Fruit fly (Drosophila melanogaster) whole organism, embryonic: ENCODE results near the gene mnd.

Source experiments
- CG10366 ChIP-seq: fragments of 200-800 bp; sonication (Bioruptor generic); IDR thresholded peaks from 2 replicates; pipeline ENCODE4 v1.3.6; 2022; ENCODE audit warnings: missing biosample characterization, missing genetic modification characterization
- CG11398 ChIP-seq: fragments of 200-800 bp; sonication (Bioruptor generic); optimal IDR thresholded peaks from 2 replicates; lab custom pipeline; 2016; ENCODE audit warnings: missing biosample characterization, missing genetic modification characterization
- CG11696 ChIP-seq: fragments of 200-800 bp; sonication (Bioruptor generic); IDR thresholded peaks from 2 replicates; pipeline ENCODE4 v1.3.6; 2022; ENCODE audit warnings: missing biosample characterization, missing genetic modification characterization
- CG11723 ChIP-seq: fragments of 200-800 bp; sonication (Bioruptor generic); optimal IDR thresholded peaks from 2 replicates; lab custom pipeline; 2017; ENCODE audit warnings: missing biosample characterization, mild to moderate bottlenecking, missing genetic modification characterization
- CG14860 ChIP-seq: fragments of 200-800 bp; sonication (Bioruptor generic); IDR thresholded peaks from 3 replicates; pipeline ENCODE4 v1.3.6; 2022; ENCODE audit warnings: missing biosample characterization, missing genetic modification characterization; ENCODE audit not compliant: partially characterized antibody
- CG15269 ChIP-seq: fragments of 200-800 bp; sonication (Bioruptor generic); optimal IDR thresholded peaks from 2 replicates; lab custom pipeline; 2018; ENCODE audit warnings: missing biosample characterization, mild to moderate bottlenecking, missing genetic modification characterization, moderate library complexity
- CG2202 ChIP-seq: fragments of 200-800 bp; sonication (Bioruptor generic); optimal IDR thresholded peaks from 2 replicates; lab custom pipeline; 2018; ENCODE audit warnings: missing biosample characterization, mild to moderate bottlenecking, missing genetic modification characterization
- CG33213 ChIP-seq: fragments of 200-800 bp; sonication (Bioruptor generic); optimal IDR thresholded peaks from 3 replicates; lab custom pipeline; 2016; ENCODE audit warnings: missing biosample characterization, missing genetic modification characterization
- CG3838 ChIP-seq: fragments of 200-800 bp; sonication (Bioruptor generic); optimal IDR thresholded peaks from 3 replicates; lab custom pipeline; 2016; ENCODE audit warnings: missing biosample characterization, missing genetic modification characterization
- CG4404 ChIP-seq: fragments of 200-800 bp; sonication (Bioruptor generic); IDR thresholded peaks from 2 replicates; pipeline ENCODE4 v1.3.6; 2022; ENCODE audit warnings: missing biosample characterization, missing genetic modification characterization
- CG4424 ChIP-seq: fragments of 200-800 bp; sonication (Bioruptor generic); optimal IDR thresholded peaks from 3 replicates; lab custom pipeline; 2016; ENCODE audit warnings: missing biosample characterization, missing genetic modification characterization
- CG6254 ChIP-seq: fragments of 200-800 bp; sonication (Bioruptor generic); optimal IDR thresholded peaks from 3 replicates; lab custom pipeline; 2017; ENCODE audit warnings: mild to moderate bottlenecking, missing biosample characterization, missing genetic modification reagents, missing genetic modification characterization
- CG8290 ChIP-seq, 3 experiments: fragments of 200-800 bp; sonication (Bioruptor generic); optimal IDR thresholded peaks; 2 replicates each; lab custom pipeline; 2016 to 2019; ENCODE audit warnings: missing biosample characterization in 3 of 3, missing genetic modification characterization in 3 of 3, mild to moderate bottlenecking in 2 of 3, moderate library complexity in 1 of 3
- CG9797 ChIP-seq: fragments of 200-800 bp; sonication (Bioruptor generic); optimal IDR thresholded peaks from 3 replicates; lab custom pipeline; 2018; ENCODE audit warnings: missing biosample characterization, mild to moderate bottlenecking, missing genetic modification characterization
- CoRest ChIP-seq: fragments of 200-800 bp; sonication (Bioruptor generic); optimal IDR thresholded peaks from 3 replicates; lab custom pipeline; 2018; ENCODE audit warnings: missing biosample characterization, mild to moderate bottlenecking, missing genetic modification characterization, moderate library complexity
- CrebB ChIP-seq: fragments of 200-800 bp; sonication (Bioruptor generic); optimal IDR thresholded peaks from 3 replicates; lab custom pipeline; 2018; ENCODE audit warnings: missing biosample characterization, mild to moderate bottlenecking, missing genetic modification characterization
- Dll ChIP-seq: fragments of 200-800 bp; sonication (Bioruptor generic); IDR thresholded peaks from 4 replicates; pipeline ENCODE4 v1.3.6; 2022; ENCODE audit warnings: missing biosample characterization, missing genetic modification characterization; ENCODE audit not compliant: partially characterized antibody
- Dp ChIP-seq: fragments of 200-800 bp; sonication (Bioruptor generic); optimal IDR thresholded peaks from 2 replicates; lab custom pipeline; 2018; ENCODE audit warnings: missing biosample characterization, mild to moderate bottlenecking, missing genetic modification characterization, moderate library complexity
- HmgZ ChIP-seq: fragments of 200-800 bp; sonication (Bioruptor generic); optimal IDR thresholded peaks from 2 replicates; lab custom pipeline; 2018; ENCODE audit warnings: missing biosample characterization, mild to moderate bottlenecking, missing genetic modification characterization
- Hr39 ChIP-seq: fragments of >200 bp; optimal IDR thresholded peaks from 2 replicates; lab custom pipeline; 2017
- Max ChIP-seq: fragments of 200-800 bp; sonication (Bioruptor generic); optimal IDR thresholded peaks from 2 replicates; lab custom pipeline; 2016; ENCODE audit warnings: missing biosample characterization, mild to moderate bottlenecking, missing genetic modification characterization
- Nf-YC ChIP-seq: fragments of 200-800 bp; optimal IDR thresholded peaks from 3 replicates; lab custom pipeline; 2019; ENCODE audit warnings: missing biosample characterization, mild to moderate bottlenecking, missing genetic modification characterization, moderate library complexity
- NfI ChIP-seq: fragments of 200-800 bp; sonication (Bioruptor generic); optimal IDR thresholded peaks from 3 replicates; lab custom pipeline; 2018; ENCODE audit warnings: missing biosample characterization, mild to moderate bottlenecking, missing genetic modification characterization, moderate library complexity
- Optix ChIP-seq: fragments of 200-800 bp; sonication (Bioruptor generic); IDR thresholded peaks from 3 replicates; pipeline ENCODE4 v1.3.6; 2022; ENCODE audit warnings: missing biosample characterization, missing genetic modification characterization
- Ptx1 ChIP-seq: fragments of 200-800 bp; sonication (Bioruptor generic); IDR thresholded peaks from 2 replicates; pipeline ENCODE4 v1.3.6; 2022; ENCODE audit warnings: missing biosample characterization, missing genetic modification characterization
- Six4 ChIP-seq: fragments of 200-800 bp; sonication (Bioruptor generic); optimal IDR thresholded peaks from 2 replicates; lab custom pipeline; 2016; ENCODE audit warnings: missing biosample characterization, missing genetic modification characterization
- TFAM ChIP-seq: fragments of 200-800 bp; sonication (Bioruptor generic); optimal IDR thresholded peaks from 2 replicates; lab custom pipeline; 2017; ENCODE audit warnings: missing biosample characterization, missing genetic modification characterization, inconsistent platforms
- YL-1 ChIP-seq: fragments of 200-800 bp; sonication (Bioruptor generic); optimal IDR thresholded peaks from 3 replicates; lab custom pipeline; 2017; ENCODE audit warnings: missing biosample characterization, mild to moderate bottlenecking, missing genetic modification characterization
- abd-A ChIP-seq: fragments of 200-800 bp; sonication (Bioruptor generic); optimal IDR thresholded peaks from 3 replicates; lab custom pipeline; 2019; ENCODE audit warnings: missing biosample characterization, mild to moderate bottlenecking, missing genetic modification characterization, moderate library complexity
- ase ChIP-seq: fragments of 200-800 bp; sonication (Bioruptor generic); IDR thresholded peaks from 3 replicates; pipeline ENCODE4 v1.3.6; 2022; ENCODE audit warnings: missing biosample characterization, missing genetic modification characterization
- ash1 ChIP-seq: fragments of 200-800 bp; sonication (Bioruptor generic); optimal IDR thresholded peaks from 2 replicates; lab custom pipeline; 2018; ENCODE audit warnings: missing biosample characterization, mild to moderate bottlenecking, missing genetic modification characterization
- bsh ChIP-seq, 2 experiments: fragments of 200-800 bp; sonication (Bioruptor generic); optimal IDR thresholded peaks; 2 replicates each; lab custom pipeline; 2017 to 2018; ENCODE audit warnings: mild to moderate bottlenecking in 2 of 2, missing biosample characterization in 2 of 2, missing genetic modification characterization in 2 of 2, moderate library complexity in 1 of 2
- crp ChIP-seq, 2 experiments: fragments of 200-800 bp; sonication (Bioruptor generic); optimal IDR thresholded peaks; 2 replicates in 1 of 2; 3 replicates in 1 of 2; lab custom pipeline; 2017; ENCODE audit warnings: missing biosample characterization in 2 of 2, missing genetic modification characterization in 2 of 2, mild to moderate bottlenecking in 1 of 2, moderate library complexity in 1 of 2
- dpn ChIP-seq, 2 experiments: fragments of 200-800 bp; sonication (Bioruptor generic); optimal IDR thresholded peaks; 3 replicates each; lab custom pipeline; 2016; ENCODE audit warnings: missing biosample characterization in 2 of 2, missing genetic modification characterization in 2 of 2
- eve ChIP-seq, 2 experiments: fragments of >200 bp; optimal IDR thresholded peaks; 2 replicates each; lab custom pipeline; 2017; ENCODE audit warnings: missing biosample characterization in 2 of 2, missing genetic modification characterization in 2 of 2
- fd102C ChIP-seq: fragments of 200-800 bp; sonication (Bioruptor generic); optimal IDR thresholded peaks from 2 replicates; lab custom pipeline; 2018; ENCODE audit warnings: missing biosample characterization, mild to moderate bottlenecking, missing genetic modification characterization, moderate library complexity
- ind ChIP-seq: fragments of 200-800 bp; sonication (Bioruptor generic); optimal IDR thresholded peaks from 3 replicates; lab custom pipeline; 2016; ENCODE audit warnings: missing biosample characterization, missing genetic modification characterization
- kah ChIP-seq: fragments of 200-800 bp; sonication (Bioruptor generic); optimal IDR thresholded peaks from 2 replicates; lab custom pipeline; 2018; ENCODE audit warnings: missing biosample characterization, mild to moderate bottlenecking, missing genetic modification characterization
- luna ChIP-seq: fragments of 200-800 bp; sonication (Bioruptor generic); optimal IDR thresholded peaks from 2 replicates; lab custom pipeline; 2016; ENCODE audit warnings: missing biosample characterization, missing genetic modification characterization
- mam ChIP-seq: fragments of 200-800 bp; sonication (Bioruptor generic); optimal IDR thresholded peaks from 3 replicates; lab custom pipeline; 2016; ENCODE audit warnings: missing biosample characterization, missing genetic modification characterization
- nau ChIP-seq: fragments of 200-800 bp; sonication (Bioruptor generic); optimal IDR thresholded peaks from 3 replicates; lab custom pipeline; 2017; ENCODE audit warnings: missing biosample characterization, mild to moderate bottlenecking, missing genetic modification characterization, missing genetic modification reagents
- odd ChIP-seq: fragments of 200-800 bp; sonication (Bioruptor generic); optimal IDR thresholded peaks from 2 replicates; lab custom pipeline; 2017; ENCODE audit warnings: missing biosample characterization, mild to moderate bottlenecking, missing genetic modification characterization
- onecut ChIP-seq: fragments of 200-800 bp; sonication (Bioruptor generic); IDR thresholded peaks from 2 replicates; pipeline ENCODE4 v1.3.6; 2022; ENCODE audit warnings: missing biosample characterization, missing genetic modification characterization
- prd ChIP-seq, 3 experiments: fragments of >200 bp in 2 of 3; fragments of 200-800 bp in 1 of 3; sonication (Bioruptor generic) in 1 of 3; optimal IDR thresholded peaks in 2 of 3; IDR thresholded peaks in 1 of 3; 2 replicates in 2 of 3; 3 replicates in 1 of 3; pipeline versions ENCODE4 v1.3.6 to Lab custom; 2017 to 2022; ENCODE audit warnings: missing biosample characterization in 1 of 3, missing genetic modification characterization in 1 of 3
- psq ChIP-seq: fragments of 200-800 bp; sonication (Bioruptor generic); optimal IDR thresholded peaks from 2 replicates; lab custom pipeline; 2017; ENCODE audit warnings: missing biosample characterization, missing genetic modification characterization
- sima ChIP-seq: fragments of 200-800 bp; sonication (Bioruptor generic); optimal IDR thresholded peaks from 2 replicates; lab custom pipeline; 2016; ENCODE audit warnings: missing biosample characterization, missing genetic modification characterization
- slou ChIP-seq: fragments of 200-800 bp; sonication (Bioruptor generic); optimal IDR thresholded peaks from 3 replicates; lab custom pipeline; 2016; ENCODE audit warnings: missing biosample characterization, missing genetic modification characterization
- sob ChIP-seq: fragments of 200-800 bp; sonication (Bioruptor generic); IDR thresholded peaks from 2 replicates; pipeline ENCODE4 v1.3.6; 2022; ENCODE audit warnings: missing biosample characterization, missing genetic modification characterization
- trh ChIP-seq: fragments of 200-800 bp; sonication (Bioruptor generic); optimal IDR thresholded peaks from 2 replicates; lab custom pipeline; 2016; ENCODE audit warnings: missing biosample characterization, missing genetic modification characterization

The mnd gene

dm6 chr3L:14956288-14957032, 28.4 kb upstream of the mnd start (continued):
- TF ChIP-seq psq = peak; percentile 54
- TF ChIP-seq Max = no peak
- TF ChIP-seq prd (optimal IDR thresholded peaks at IDR 0.05; lab: Kevin White, UChicago) = no peak
- TF ChIP-seq prd (GFP tag; IDR thresholded peaks at IDR 0.05; lab: Robert Waterston, UW) = peak; percentile 55; the same call in 2 of the 3 replicates
- no peak for TF ChIP-seq trh (GFP tag; lab: Kevin White, UChicago)
- peak; percentile 53 for TF ChIP-seq CG8290 (GFP tag; optimal IDR thresholded peaks at IDR 0.05; lab: Kevin White, UChicago)
- peak in 1 of 2 experiments; percentile 80 for TF ChIP-seq CG8290 (tag; optimal IDR thresholded peaks at IDR 0.05; lab: Kevin White, UChicago)
- peak; percentile 21 for TF ChIP-seq TFAM (GFP tag; lab: Kevin White, UChicago)
- TF ChIP-seq mam (GFP tag; lab: Kevin White, UChicago) = no peak
- no peak for TF ChIP-seq crp (GFP tag; optimal IDR thresholded peaks at IDR 0.05; lab: Kevin White, UChicago)
- TF ChIP-seq CrebB (tag; lab: Kevin White, UChicago) = peak; percentile 16
- peak; percentile 51 for TF ChIP-seq CG11398 (GFP tag; lab: Kevin White, UChicago)
- TF ChIP-seq Optix (GFP tag; lab: Robert Waterston, UW) = no peak
- no peak for TF ChIP-seq bsh (GFP tag; optimal IDR thresholded peaks at IDR 0.05; lab: Kevin White, UChicago)
- no peak for TF ChIP-seq CG9797 (GFP tag; lab: Kevin White, UChicago)
- no peak for TF ChIP-seq Ptx1
- peak; percentile 39; the same call in 1 of the 2 replicates for TF ChIP-seq onecut
- TF ChIP-seq Dp (GFP tag; lab: Kevin White, UChicago) = no peak
- no peak for TF ChIP-seq eve (GFP tag; optimal IDR thresholded peaks at IDR 0.05; lab: Kevin White, UChicago)
- TF ChIP-seq slou (GFP tag; lab: Kevin White, UChicago) = no peak
- no peak for TF ChIP-seq ash1
- TF ChIP-seq CG11723 (GFP tag; lab: Kevin White, UChicago) = peak; percentile 39
- no peak for TF ChIP-seq Nf-YC
- TF ChIP-seq CG4404 (GFP tag; lab: Robert Waterston, UW) = no peak
- peak in 1 of 2 experiments; percentile 20 for TF ChIP-seq dpn (GFP tag; optimal IDR thresholded peaks at IDR 0.05; lab: Kevin White, UChicago)
- no peak for TF ChIP-seq ind
- no peak for TF ChIP-seq kah
- TF ChIP-seq ase (GFP tag; lab: Robert Waterston, UW) = no peak
- peak; percentile 37 for TF ChIP-seq odd (GFP tag; lab: Kevin White, UChicago)
- peak; percentile 80 for TF ChIP-seq CG2202 (tag; lab: Kevin White, UChicago)
- no peak for TF ChIP-seq luna (GFP tag; lab: Kevin White, UChicago)
- TF ChIP-seq YL-1 = peak; percentile 48
- peak; percentile 50 for TF ChIP-seq CG6254 (GFP tag; lab: Kevin White, UChicago)
- peak; percentile 13 for TF ChIP-seq CoRest (tag; lab: Kevin White, UChicago)
- no peak for TF ChIP-seq Dll (GFP tag; lab: Robert Waterston, UW)
- TF ChIP-seq Six4 = no peak
- peak; percentile 16 for TF ChIP-seq CG33213
- peak; percentile 24 for TF ChIP-seq CG3838 (GFP tag; lab: Kevin White, UChicago)
- no peak for TF ChIP-seq Hr39 (lab: Kevin White, UChicago)
- TF ChIP-seq HmgZ (tag; lab: Kevin White, UChicago) = no peak
- TF ChIP-seq abd-A (tag; lab: Kevin White, UChicago) = no peak
- TF ChIP-seq NfI (GFP tag; lab: Kevin White, UChicago) = no peak
- TF ChIP-seq nau (GFP tag; lab: Kevin White, UChicago) = no peak
- no peak for TF ChIP-seq CG11696 (GFP tag; lab: Robert Waterston, UW)
- TF ChIP-seq fd102C (GFP tag; lab: Kevin White, UChicago) = peak; percentile 100
- TF ChIP-seq CG4424 = peak; percentile 29
- no peak for TF ChIP-seq sima (GFP tag; lab: Kevin White, UChicago)
- no peak for TF ChIP-seq CG10366
- TF ChIP-seq CG15269 (tag; lab: Kevin White, UChicago) = no peak
- TF ChIP-seq sob (GFP tag; lab: Robert Waterston, UW) = no peak
- no peak for TF ChIP-seq CG14860 (GFP tag; lab: Robert Waterston, UW)
